Worm (Caenorhabditis elegans) whole organism, mixed stage, embryonic: ENCODE results near the gene T11F8.5.

ENCODE experiments used
- nhr-237 ChIP-seq: fragments of 150-350 bp; optimal IDR thresholded peaks from 2 replicates; lab custom pipeline; 2014; ENCODE audit warnings: missing biosample characterization, missing genetic modification characterization
- nhr-28 ChIP-seq: fragments of 150-350 bp; optimal IDR thresholded peaks from 2 replicates; lab custom pipeline; 2014; ENCODE audit warnings: missing biosample characterization, missing genetic modification characterization
- pha-4 ChIP-seq: fragments of 150-350 bp; optimal IDR thresholded peaks from 2 replicates; lab custom pipeline; 2018; ENCODE audit warnings: missing biosample characterization, missing genetic modification reagents, missing genetic modification characterization
- snpc-4 ChIP-seq: fragments of 150-350 bp; optimal IDR thresholded peaks from 2 replicates; lab custom pipeline; 2014; ENCODE audit warnings: missing biosample characterization, missing genetic modification characterization
- sptf-1 ChIP-seq: sonication (generic microtip); optimal IDR thresholded peaks from 2 replicates; lab custom pipeline; 2017; ENCODE audit warnings: mild to moderate bottlenecking, missing genetic modification characterization, moderate library complexity, missing compliant biosample characterization
- unc-120 ChIP-seq: sonication (generic microtip); optimal IDR thresholded peaks from 2 replicates; lab custom pipeline; 2017; ENCODE audit warnings: missing genetic modification characterization, missing compliant biosample characterization; ENCODE audit not compliant: poor library complexity, severe bottlenecking
- unc-62 ChIP-seq: fragments of 150-350 bp; optimal IDR thresholded peaks from 2 replicates; lab custom pipeline; 2014; ENCODE audit warnings: missing biosample characterization, missing genetic modification reagents, missing genetic modification characterization
- zip-8 ChIP-seq: fragments of 150-350 bp; optimal IDR thresholded peaks from 2 replicates; lab custom pipeline; 2014; ENCODE audit warnings: missing biosample characterization, missing genetic modification characterization

- no peak for TF ChIP-seq sptf-1 (tag; lab: Kevin White, UChicago)
- TF ChIP-seq unc-120: no peak
- no peak for TF ChIP-seq nhr-28 (tag; lab: Kevin White, UChicago)
- no peak for TF ChIP-seq nhr-237 (tag; lab: Kevin White, UChicago)
- TF ChIP-seq unc-62: no peak
- no peak for TF ChIP-seq pha-4 (tag; lab: Kevin White, UChicago)
- no peak for TF ChIP-seq zip-8 (tag; lab: Kevin White, UChicago)
- no peak for TF ChIP-seq snpc-4
Measured at ce11 chrIV:5473098-5473497, 9.7 kb upstream of the T11F8.5 start.
